Worm (Caenorhabditis elegans) whole organism, late embryonic: Measurements from ENCODE around the gene emb-5.

Source experiments
- F13H6.1 ChIP-seq: sonication (generic microtip); optimal IDR thresholded peaks from 2 replicates; lab custom pipeline; 2016; ENCODE audit warnings: missing genetic modification characterization, missing compliant biosample characterization
- T23F11.4 ChIP-seq: fragments of 200-800 bp; sonication (Bioruptor generic); optimal IDR thresholded peaks from 2 replicates; lab custom pipeline; 2018; ENCODE audit warnings: mild to moderate bottlenecking, missing genetic modification characterization, missing compliant biosample characterization
- Y22D7AL.16 ChIP-seq: sonication (generic microtip); optimal IDR thresholded peaks from 2 replicates; lab custom pipeline; 2016; ENCODE audit warnings: missing genetic modification characterization, missing compliant biosample characterization
- ama-1 ChIP-seq: fragments of 150-350 bp; optimal IDR thresholded peaks from 2 replicates; lab custom pipeline; 2014
- ceh-14 ChIP-seq: sonication (generic microtip); optimal IDR thresholded peaks from 2 replicates; lab custom pipeline; 2016; ENCODE audit warnings: missing genotype, missing genetic modification characterization, missing compliant biosample characterization
- ceh-18 ChIP-seq: sonication (generic microtip); optimal IDR thresholded peaks from 2 replicates; lab custom pipeline; 2016; ENCODE audit warnings: missing genetic modification characterization, missing compliant biosample characterization
- ceh-22 ChIP-seq: sonication (generic microtip); optimal IDR thresholded peaks from 2 replicates; lab custom pipeline; 2017; ENCODE audit warnings: missing biosample characterization, missing genetic modification characterization
- ceh-24 ChIP-seq: sonication (generic microtip); optimal IDR thresholded peaks from 2 replicates; lab custom pipeline; 2016; ENCODE audit warnings: mild to moderate bottlenecking, missing genetic modification characterization, missing compliant biosample characterization
- ceh-30 ChIP-seq: fragments of 150-350 bp; optimal IDR thresholded peaks from 2 replicates; lab custom pipeline; 2014; ENCODE audit warnings: missing biosample characterization, missing genetic modification characterization
- ceh-34 ChIP-seq: sonication (generic microtip); optimal IDR thresholded peaks from 2 replicates; lab custom pipeline; 2016; ENCODE audit warnings: mild to moderate bottlenecking, missing genetic modification characterization, missing compliant biosample characterization
- ceh-45 ChIP-seq: fragments of 200-800 bp; sonication (Bioruptor generic); IDR thresholded peaks from 2 replicates; pipeline ENCODE4 v1.3.6; 2022; ENCODE audit warnings: missing genetic modification reagents, missing genetic modification characterization, missing compliant biosample characterization
- ceh-48 ChIP-seq: sonication (generic microtip); optimal IDR thresholded peaks from 2 replicates; lab custom pipeline; 2016; ENCODE audit warnings: missing genetic modification characterization, inconsistent platforms, missing compliant biosample characterization
- ceh-6 ChIP-seq: fragments of 200-800 bp; sonication (Bioruptor generic); optimal IDR thresholded peaks from 2 replicates; lab custom pipeline; 2018; ENCODE audit warnings: mild to moderate bottlenecking, missing genetic modification characterization, missing compliant biosample characterization
- dve-1 ChIP-seq: sonication (generic microtip); optimal IDR thresholded peaks from 2 replicates; lab custom pipeline; 2017; ENCODE audit warnings: antibody characterized with exemption, mild to moderate bottlenecking, missing genetic modification characterization, missing compliant biosample characterization
- elt-2 ChIP-seq: sonication (generic microtip); optimal IDR thresholded peaks from 2 replicates; lab custom pipeline; 2016; ENCODE audit warnings: missing genetic modification reagents, missing genetic modification characterization, missing compliant biosample characterization
- elt-4 ChIP-seq: sonication (generic microtip); optimal IDR thresholded peaks from 2 replicates; lab custom pipeline; 2016; ENCODE audit warnings: missing genetic modification characterization, missing compliant biosample characterization
- ets-4 ChIP-seq: sonication (generic microtip); optimal IDR thresholded peaks from 2 replicates; lab custom pipeline; 2016; ENCODE audit warnings: missing genetic modification characterization, missing compliant biosample characterization
- eyg-1 ChIP-seq: sonication (generic microtip); optimal IDR thresholded peaks from 2 replicates; lab custom pipeline; 2016; ENCODE audit warnings: missing genotype, missing genetic modification characterization, missing compliant biosample characterization
- fkh-10 ChIP-seq: fragments of 150-350 bp; optimal IDR thresholded peaks from 2 replicates; lab custom pipeline; 2014; ENCODE audit warnings: missing biosample characterization, missing genetic modification reagents, missing genetic modification characterization
- fkh-6 ChIP-seq: sonication (generic microtip); optimal IDR thresholded peaks from 2 replicates; lab custom pipeline; 2016; ENCODE audit warnings: missing genetic modification characterization, missing compliant biosample characterization
- hlh-13 ChIP-seq: fragments of 200-800 bp; sonication (Bioruptor generic); optimal IDR thresholded peaks from 2 replicates; lab custom pipeline; 2018; ENCODE audit warnings: mild to moderate bottlenecking, missing genetic modification characterization, missing compliant biosample characterization
- hlh-6 ChIP-seq: sonication (generic microtip); optimal IDR thresholded peaks from 2 replicates; lab custom pipeline; 2016; ENCODE audit warnings: missing genotype, missing genetic modification characterization, missing compliant biosample characterization
- hlh-8 ChIP-seq: sonication (generic microtip); optimal IDR thresholded peaks from 2 replicates; lab custom pipeline; 2016; ENCODE audit warnings: missing genotype, missing genetic modification characterization, missing compliant biosample characterization
- lin-11 ChIP-seq: fragments of 200-800 bp; sonication (Bioruptor generic); optimal IDR thresholded peaks from 2 replicates; lab custom pipeline; 2018; ENCODE audit warnings: mild to moderate bottlenecking, missing genetic modification characterization, missing compliant biosample characterization
- madf-2 ChIP-seq: sonication (generic microtip); optimal IDR thresholded peaks from 2 replicates; lab custom pipeline; 2017; ENCODE audit warnings: missing genetic modification characterization, missing compliant biosample characterization
- nfya-1 ChIP-seq: sonication (generic microtip); optimal IDR thresholded peaks from 2 replicates; lab custom pipeline; 2017; ENCODE audit warnings: missing genetic modification characterization, mild to moderate bottlenecking, missing compliant biosample characterization, antibody characterized with exemption, moderate library complexity
- nhr-232 ChIP-seq: sonication (generic microtip); optimal IDR thresholded peaks from 2 replicates; lab custom pipeline; 2016; ENCODE audit warnings: missing genetic modification characterization, missing compliant biosample characterization
- odd-2 ChIP-seq: sonication (generic microtip); optimal IDR thresholded peaks from 2 replicates; lab custom pipeline; 2017; ENCODE audit warnings: antibody characterized with exemption, mild to moderate bottlenecking, missing genetic modification characterization, missing compliant biosample characterization
- pat-9 ChIP-seq: fragments of 200-800 bp; sonication (Bioruptor generic); optimal IDR thresholded peaks from 2 replicates; lab custom pipeline; 2018; ENCODE audit warnings: mild to moderate bottlenecking, missing genetic modification characterization, moderate library complexity, missing compliant biosample characterization
- pax-1 ChIP-seq: fragments of 150-350 bp; optimal IDR thresholded peaks from 2 replicates; lab custom pipeline; 2014; ENCODE audit warnings: missing biosample characterization, missing genetic modification characterization
- ref-2 ChIP-seq: sonication (generic microtip); optimal IDR thresholded peaks from 2 replicates; lab custom pipeline; 2016; ENCODE audit warnings: missing genetic modification characterization, missing compliant biosample characterization
- sdc-2 ChIP-seq: sonication (generic microtip); optimal IDR thresholded peaks from 2 replicates; lab custom pipeline; 2016; ENCODE audit warnings: missing genotype, missing genetic modification characterization, missing compliant biosample characterization
- sox-4 ChIP-seq: sonication (generic microtip); optimal IDR thresholded peaks from 2 replicates; lab custom pipeline; 2017; ENCODE audit warnings: mild to moderate bottlenecking, missing genetic modification characterization, inconsistent platforms, missing compliant biosample characterization
- syd-9 ChIP-seq: sonication (generic microtip); optimal IDR thresholded peaks from 2 replicates; lab custom pipeline; 2016; ENCODE audit warnings: mild to moderate bottlenecking, missing genetic modification characterization, moderate library complexity, missing compliant biosample characterization
- tbx-2 ChIP-seq: sonication (generic microtip); optimal IDR thresholded peaks from 2 replicates; lab custom pipeline; 2016; ENCODE audit warnings: missing genetic modification characterization, missing compliant biosample characterization
- tbx-7 ChIP-seq: sonication (generic microtip); optimal IDR thresholded peaks from 2 replicates; lab custom pipeline; 2016; ENCODE audit warnings: missing genotype, missing genetic modification characterization, missing compliant biosample characterization
- unc-42 ChIP-seq: sonication (generic microtip); optimal IDR thresholded peaks from 2 replicates; lab custom pipeline; 2016; ENCODE audit warnings: missing genotype, missing genetic modification characterization, missing compliant biosample characterization
- unc-55 ChIP-seq: sonication (generic microtip); optimal IDR thresholded peaks from 2 replicates; lab custom pipeline; 2017; ENCODE audit warnings: missing biosample characterization, missing genetic modification reagents, missing genetic modification characterization
- unc-86 ChIP-seq: sonication (generic microtip); optimal IDR thresholded peaks from 2 replicates; lab custom pipeline; 2016; ENCODE audit warnings: missing genetic modification characterization, missing compliant biosample characterization

emb-5 gene

ce11 chrIII:4689595-4689994 lies 30.9 kb downstream of the emb-5 start (continued):
- no peak for TF ChIP-seq unc-42 (tag; lab: Kevin White, UChicago)
- no peak for TF ChIP-seq ceh-22 (tag; lab: Kevin White, UChicago)
- TF ChIP-seq ceh-18 (tag; lab: Kevin White, UChicago): peak; percentile 35
- peak; percentile 45 for TF ChIP-seq ceh-14 (tag; lab: Kevin White, UChicago)
- peak; percentile 89 for TF ChIP-seq ceh-6
- TF ChIP-seq ceh-48 (tag; lab: Kevin White, UChicago): peak; percentile 65
- no peak for TF ChIP-seq elt-4 (tag; lab: Kevin White, UChicago)
- peak; percentile 29 for TF ChIP-seq eyg-1 (tag; lab: Kevin White, UChicago)
- TF ChIP-seq ceh-45 (GFP tag; lab: Robert Waterston, UW): peak; percentile 63; the same call in 1 of the 2 replicates
- TF ChIP-seq madf-2 (tag; lab: Kevin White, UChicago): peak; percentile 84
- TF ChIP-seq fkh-6 (tag; lab: Kevin White, UChicago): peak; percentile 81
- TF ChIP-seq hlh-6: peak; percentile 87
- TF ChIP-seq ceh-30: peak; percentile 51
- peak; percentile 59 for TF ChIP-seq nfya-1 (tag; lab: Kevin White, UChicago)
- TF ChIP-seq dve-1 (tag; lab: Kevin White, UChicago): peak; percentile 77
- TF ChIP-seq hlh-13 (GFP tag; lab: Kevin White, UChicago): peak; percentile 77
- TF ChIP-seq fkh-10 (GFP tag; lab: Kevin White, UChicago): no peak
- TF ChIP-seq ama-1: no peak
- TF ChIP-seq tbx-2: peak; percentile 74
- peak; percentile 25 for TF ChIP-seq ceh-24 (tag; lab: Kevin White, UChicago)

DNA sequence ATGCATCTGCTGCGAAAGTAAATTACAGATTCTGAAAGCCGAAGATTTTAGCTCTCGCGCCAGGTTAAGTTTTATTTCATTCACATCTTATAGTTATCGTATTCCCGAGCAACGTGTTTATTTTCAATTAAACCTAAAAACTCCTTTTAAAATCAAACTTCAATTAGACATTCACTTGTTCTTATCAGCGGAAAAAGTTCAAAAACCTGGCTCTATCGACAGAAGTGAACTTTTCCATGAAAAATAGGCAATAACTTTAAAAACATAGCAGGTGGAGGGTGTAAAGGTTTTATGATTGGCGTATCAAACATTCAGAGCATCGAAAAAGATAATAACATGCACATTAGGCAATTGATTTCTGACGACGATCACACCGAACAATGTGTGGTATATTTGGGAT lies 31.5 kb downstream of the emb-5 start, which contains the start of gene ppat-1:
Gene ppat-1, plus strand, starts transcription at position 316 of the 400 bp plus-strand sequence.
- no peak for TF ChIP-seq odd-2 (tag; lab: Kevin White, UChicago)
- TF ChIP-seq hlh-6: no peak
- no peak for TF ChIP-seq ets-4 (tag; lab: Kevin White, UChicago)
- TF ChIP-seq pat-9: no peak
- no peak for TF ChIP-seq nhr-232 (tag; lab: Kevin White, UChicago)
- TF ChIP-seq sdc-2 (tag; lab: Kevin White, UChicago): no peak
- TF ChIP-seq ref-2 (tag; lab: Kevin White, UChicago): no peak
- no peak for TF ChIP-seq lin-11 (tag; lab: Kevin White, UChicago)
- no peak for TF ChIP-seq ceh-48 (tag; lab: Kevin White, UChicago)
- no peak for TF ChIP-seq ceh-30
- TF ChIP-seq tbx-2: no peak
- no peak for TF ChIP-seq pax-1 (tag; lab: Kevin White, UChicago)
- TF ChIP-seq unc-55: no peak
- TF ChIP-seq F13H6.1 (tag; lab: Kevin White, UChicago): no peak
- TF ChIP-seq syd-9: no peak
- TF ChIP-seq unc-86: no peak
- TF ChIP-seq tbx-7 (tag; lab: Kevin White, UChicago): no peak
- no peak for TF ChIP-seq madf-2 (tag; lab: Kevin White, UChicago)
- TF ChIP-seq hlh-8: no peak

ce11 chrIII:4688356-4688755 lies 32.1 kb downstream of the emb-5 start, which contains the start of gene tag-243:
Gene tag-243, minus strand, starts transcription at chrIII:4688456.
- TF ChIP-seq sox-4 (tag; lab: Kevin White, UChicago): no peak
- TF ChIP-seq elt-2 (tag; lab: Kevin White, UChicago): no peak
- TF ChIP-seq tbx-7 (tag; lab: Kevin White, UChicago): no peak
- TF ChIP-seq eyg-1 (tag; lab: Kevin White, UChicago): no peak
- TF ChIP-seq nfya-1 (tag; lab: Kevin White, UChicago): no peak
- TF ChIP-seq ceh-34: no peak

ce11 chrIII:4687134-4687533 lies 33.3 kb downstream of the emb-5 start:
- TF ChIP-seq elt-4 (tag; lab: Kevin White, UChicago): no peak
- no peak for TF ChIP-seq hlh-13 (GFP tag; lab: Kevin White, UChicago)
- peak; percentile 5 for TF ChIP-seq ceh-18 (tag; lab: Kevin White, UChicago)
- no peak for TF ChIP-seq T23F11.4
- TF ChIP-seq Y22D7AL.16 (tag; lab: Kevin White, UChicago): no peak
